Fruit fly (Drosophila melanogaster) whole organism, wandering third instar larva: ENCODE measurements around the gene CG5282.
A peak's percentile ranks its signal among the peaks of the same experiment; 100 is the strongest.

Source experiments
- CG32264 ChIP-seq: fragments of 200-800 bp; sonication (Bioruptor generic); optimal IDR thresholded peaks from 2 replicates; lab custom pipeline; 2016; ENCODE audit warnings: missing biosample characterization, missing genetic modification characterization
- CG9705 ChIP-seq: fragments of 200-800 bp; sonication (Bioruptor generic); optimal IDR thresholded peaks from 2 replicates; lab custom pipeline; 2018; ENCODE audit warnings: missing biosample characterization, mild to moderate bottlenecking, missing genetic modification characterization
- Dfd ChIP-seq: fragments of >200 bp; optimal IDR thresholded peaks from 2 replicates; lab custom pipeline; 2017; ENCODE audit warnings: missing biosample characterization, missing genetic modification characterization
- Dif ChIP-seq: fragments of 200-275, 200-300 bp; sonication (Bioruptor generic); optimal IDR thresholded peaks from 2 replicates; lab custom pipeline; 2018; ENCODE audit warnings: missing biosample characterization, missing genetic modification characterization; ENCODE audit not compliant: partially characterized antibody
- GATAd ChIP-seq: sonication (Bioruptor generic); optimal IDR thresholded peaks from 2 replicates; lab custom pipeline; 2016; ENCODE audit warnings: missing biosample characterization, missing genetic modification characterization
- HLH106 ChIP-seq: fragments of 200-800 bp; optimal IDR thresholded peaks from 3 replicates; lab custom pipeline; 2019; ENCODE audit warnings: missing biosample characterization, mild to moderate bottlenecking, missing genetic modification characterization, moderate library complexity
- Hnf4 ChIP-seq: fragments of 200-800 bp; sonication (Bioruptor generic); optimal IDR thresholded peaks from 2 replicates; lab custom pipeline; 2016; ENCODE audit warnings: missing biosample characterization, mild to moderate bottlenecking, missing genetic modification characterization
- Hr78 ChIP-seq: fragments of >200 bp; optimal IDR thresholded peaks from 2 replicates; lab custom pipeline; 2017; ENCODE audit warnings: missing biosample characterization, missing genetic modification characterization
- Hr83 ChIP-seq: fragments of 200-300 bp; sonication (Bioruptor generic); optimal IDR thresholded peaks from 2 replicates; lab custom pipeline; 2016; ENCODE audit warnings: missing biosample characterization, mild to moderate bottlenecking, missing genetic modification characterization, moderate library complexity; ENCODE audit not compliant: poor library complexity, severe bottlenecking
- Jra ChIP-seq: sonication (Bioruptor generic); optimal IDR thresholded peaks from 2 replicates; lab custom pipeline; 2016; ENCODE audit warnings: missing biosample characterization, missing genetic modification characterization
- Mio ChIP-seq: sonication (Bioruptor generic); optimal IDR thresholded peaks from 2 replicates; lab custom pipeline; 2016; ENCODE audit warnings: missing biosample characterization, missing genetic modification characterization
- Myc ChIP-seq: fragments of >200 bp; optimal IDR thresholded peaks from 2 replicates; lab custom pipeline; 2017
- N ChIP-seq: fragments of >200 bp; optimal IDR thresholded peaks from 2 replicates; lab custom pipeline; 2018; ENCODE audit warnings: missing biosample characterization, missing external identifiers, missing genetic modification characterization
- OdsH ChIP-seq: fragments of 200-800 bp; sonication (Bioruptor generic); optimal IDR thresholded peaks from 2 replicates; lab custom pipeline; 2016; ENCODE audit warnings: missing biosample characterization, mild to moderate bottlenecking, missing genetic modification characterization
- Rel ChIP-seq, 2 experiments: fragments of 200-800 bp; sonication (Bioruptor generic) in 1 of 2; optimal IDR thresholded peaks; 2 replicates in 1 of 2; 3 replicates in 1 of 2; lab custom pipeline; 2016 to 2019; ENCODE audit warnings: mild to moderate bottlenecking in 2 of 2, missing biosample characterization in 2 of 2, missing genetic modification characterization in 2 of 2, moderate library complexity in 1 of 2
- Sp1 ChIP-seq: fragments of 200-800 bp; sonication (Bioruptor generic); optimal IDR thresholded peaks from 3 replicates; lab custom pipeline; 2019; ENCODE audit warnings: missing biosample characterization, mild to moderate bottlenecking, missing genetic modification characterization, moderate library complexity
- Vsx2 ChIP-seq: fragments of 200-300, 225-300 bp; sonication (Bioruptor generic); optimal IDR thresholded peaks from 2 replicates; lab custom pipeline; 2018; ENCODE audit warnings: missing biosample characterization, missing genetic modification characterization; ENCODE audit not compliant: partially characterized antibody
- br ChIP-seq: fragments of 200-800 bp; sonication (Bioruptor generic); optimal IDR thresholded peaks from 2 replicates; lab custom pipeline; 2016; ENCODE audit warnings: missing biosample characterization, missing genetic modification characterization
- brk ChIP-seq: fragments of 200-800 bp; sonication (Bioruptor generic); optimal IDR thresholded peaks from 2 replicates; lab custom pipeline; 2016; ENCODE audit warnings: missing biosample characterization, mild to moderate bottlenecking, missing genetic modification characterization
- dl ChIP-seq, 2 experiments: fragments of 175-275, 200-275 bp in 1 of 2; fragments of 200-275 bp in 1 of 2; sonication (Bioruptor generic); optimal IDR thresholded peaks; lab custom pipeline; 2018; ENCODE audit warnings: mild to moderate bottlenecking in 2 of 2, missing biosample characterization in 2 of 2, missing genetic modification characterization in 2 of 2, moderate library complexity in 2 of 2; ENCODE audit not compliant: partially characterized antibody in 2 of 2, insufficient read depth in 1 of 2
- dmrt93B ChIP-seq: fragments of 200-800 bp; sonication (Bioruptor generic); optimal IDR thresholded peaks from 2 replicates; lab custom pipeline; 2018; ENCODE audit warnings: missing biosample characterization, mild to moderate bottlenecking, missing genetic modification characterization
- dsf ChIP-seq: sonication (Bioruptor generic); optimal IDR thresholded peaks from 2 replicates; lab custom pipeline; 2016; ENCODE audit warnings: missing biosample characterization, missing genetic modification characterization, borderline replicate concordance
- ey ChIP-seq: fragments of 200-800 bp; sonication (Bioruptor generic); optimal IDR thresholded peaks from 2 replicates; lab custom pipeline; 2016; ENCODE audit warnings: missing biosample characterization, missing genetic modification characterization
- foxo ChIP-seq, 2 experiments: fragments of 200-800 bp; sonication (Bioruptor generic); optimal IDR thresholded peaks; 2 replicates in 1 of 2; 3 replicates in 1 of 2; lab custom pipeline; 2016 to 2017; ENCODE audit warnings: missing biosample characterization in 2 of 2, missing genetic modification characterization in 2 of 2
- fru ChIP-seq: fragments of 200-800 bp; sonication (Bioruptor generic); optimal IDR thresholded peaks from 3 replicates; lab custom pipeline; 2016; ENCODE audit warnings: missing biosample characterization, mild to moderate bottlenecking, missing genetic modification characterization
- h ChIP-seq: fragments of 200-800 bp; sonication (Bioruptor generic); optimal IDR thresholded peaks from 3 replicates; lab custom pipeline; 2016; ENCODE audit warnings: missing biosample characterization, mild to moderate bottlenecking, missing genetic modification characterization
- jim ChIP-seq: fragments of 175-275, 200-325 bp; sonication (Bioruptor generic); optimal IDR thresholded peaks from 2 replicates; lab custom pipeline; 2016; ENCODE audit warnings: missing biosample characterization, mild to moderate bottlenecking, missing genetic modification characterization
- lola ChIP-seq: fragments of >200 bp; optimal IDR thresholded peaks from 2 replicates; lab custom pipeline; 2017; ENCODE audit warnings: missing biosample characterization, missing genetic modification characterization
- pan ChIP-seq: fragments of >200 bp; optimal IDR thresholded peaks from 2 replicates; lab custom pipeline; 2017
- psq ChIP-seq: fragments of 200-800 bp; sonication (Bioruptor generic); optimal IDR thresholded peaks from 3 replicates; lab custom pipeline; 2017; ENCODE audit warnings: missing biosample characterization, mild to moderate bottlenecking, missing genetic modification characterization, moderate library complexity
- rgr ChIP-seq: fragments of 200-800 bp; sonication (Bioruptor generic); optimal IDR thresholded peaks from 3 replicates; lab custom pipeline; 2016; ENCODE audit warnings: missing biosample characterization, mild to moderate bottlenecking, missing genetic modification characterization
- sage ChIP-seq: fragments of 200-800 bp; sonication (Bioruptor generic); optimal IDR thresholded peaks from 2 replicates; lab custom pipeline; 2016; ENCODE audit warnings: missing biosample characterization, mild to moderate bottlenecking, missing genetic modification characterization
- sv ChIP-seq: fragments of 200-800 bp; sonication (Bioruptor generic); optimal IDR thresholded peaks from 3 replicates; lab custom pipeline; 2016; ENCODE audit warnings: missing biosample characterization, missing genetic modification characterization
- tai ChIP-seq: sonication (Bioruptor generic); optimal IDR thresholded peaks from 2 replicates; lab custom pipeline; 2016; ENCODE audit warnings: missing biosample characterization, missing genetic modification characterization
- usp ChIP-seq: fragments of >200 bp; optimal IDR thresholded peaks from 2 replicates; lab custom pipeline; 2017; ENCODE audit warnings: missing biosample characterization, missing genetic modification characterization
- woc ChIP-seq: sonication (Bioruptor generic); optimal IDR thresholded peaks from 2 replicates; lab custom pipeline; 2016; ENCODE audit warnings: missing biosample characterization, mild to moderate bottlenecking, missing genetic modification characterization

CG5282 gene

DNA sequence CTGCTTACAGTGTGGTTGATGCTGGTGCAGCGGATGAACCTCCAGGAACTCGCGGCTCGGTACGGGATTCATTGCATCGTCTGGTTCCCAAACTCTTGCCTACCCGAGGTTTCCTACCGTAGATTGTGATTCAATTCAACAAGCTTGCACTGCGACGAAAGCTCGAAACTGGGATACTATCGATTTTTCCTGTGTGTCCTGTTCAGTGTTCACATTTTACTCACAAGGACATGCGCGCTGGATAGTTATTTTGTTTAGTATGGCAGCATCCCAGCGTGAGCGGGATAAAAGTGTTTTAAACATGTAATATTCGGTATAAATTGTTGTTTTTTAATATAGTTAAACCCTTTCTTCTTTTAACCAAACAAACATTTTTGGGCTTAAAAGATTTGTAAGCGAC, at the start of gene CG5282:
Gene CG5282 (minus strand): TSS at position 184 of the 400 bp plus-strand sequence.
- TF ChIP-seq Dif (GFP tag; lab: Kevin White, UChicago) (no peak), dsf (GFP tag; lab: Kevin White, UChicago) (no peak), dmrt93B (no peak), Hr78 (GFP tag; lab: Kevin White, UChicago) (no peak), pan (lab: Kevin White, UChicago) (no peak), Dfd (GFP tag; lab: Kevin White, UChicago) (no peak)

DNA sequence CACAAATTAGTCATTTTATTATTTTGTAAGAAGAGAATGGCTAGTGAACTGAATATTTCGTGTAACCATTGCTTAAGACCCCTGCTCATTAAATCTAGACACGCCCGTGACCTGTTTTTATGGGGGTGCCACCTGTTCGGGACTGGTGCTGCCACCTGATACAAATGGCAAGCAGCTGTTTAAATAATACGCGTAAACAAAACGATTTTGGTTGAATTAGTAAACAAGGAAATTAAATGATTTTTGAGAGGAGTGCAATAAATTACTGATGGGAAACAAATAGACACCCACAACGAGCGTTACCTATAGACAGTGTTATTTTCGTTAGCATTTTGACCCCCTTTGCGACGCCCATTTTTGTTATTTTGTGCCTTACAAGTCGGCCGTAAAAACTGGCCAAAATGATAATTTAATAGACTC, 48.9 kb upstream of the CG5282 start:
- TF ChIP-seq pan (lab: Kevin White, UChicago) (no peak), sv (GFP tag; lab: Kevin White, UChicago) (peak; percentile 84), woc (GFP tag; lab: Kevin White, UChicago) (peak; percentile 82), N (GFP tag; lab: Kevin White, UChicago) (no peak), Vsx2 (GFP tag; lab: Kevin White, UChicago) (no peak), HLH106 (peak; percentile 86), Myc (lab: Kevin White, UChicago) (no peak), GATAd (GFP tag; lab: Kevin White, UChicago) (peak; percentile 82), Dif (GFP tag; lab: Kevin White, UChicago) (no peak), Sp1 (GFP tag; lab: Kevin White, UChicago) (peak; percentile 87), lola (GFP tag; lab: Kevin White, UChicago) (no peak), rgr (peak; percentile 92), h (peak; percentile 91), dmrt93B (peak; percentile 68), Rel (GFP tag; optimal IDR thresholded peaks at IDR 0.05; lab: Kevin White, UChicago) (peak; percentile 19), Rel (tag; optimal IDR thresholded peaks at IDR 0.05; lab: Kevin White, UChicago) (peak; percentile 75), CG32264 (GFP tag; lab: Kevin White, UChicago) (peak; percentile 67), OdsH (peak; percentile 88), Jra (GFP tag; lab: Kevin White, UChicago) (peak; percentile 83), fru (GFP tag; lab: Kevin White, UChicago) (peak; percentile 83), Mio (GFP tag; lab: Kevin White, UChicago) (peak; percentile 2), Hr78 (GFP tag; lab: Kevin White, UChicago) (no peak), Hr83 (peak; percentile 99), usp (GFP tag; lab: Kevin White, UChicago) (no peak), jim (GFP tag; lab: Kevin White, UChicago) (peak; percentile 56), tai (GFP tag; lab: Kevin White, UChicago) (peak; percentile 92), ey (GFP tag; lab: Kevin White, UChicago) (peak; percentile 85), dsf (GFP tag; lab: Kevin White, UChicago) (peak; percentile 53), sage (GFP tag; lab: Kevin White, UChicago) (peak; percentile 71), CG9705 (peak; percentile 76), Hnf4 (GFP tag; lab: Kevin White, UChicago) (peak; percentile 93), dl (GFP tag; optimal IDR thresholded peaks at IDR 0.05; lab: Kevin White, UChicago; ENCODE audit: insufficient read depth in 1 of 2, partially characterized antibody in 2 of 2) (no peak), foxo (GFP tag; optimal IDR thresholded peaks at IDR 0.05; lab: Kevin White, UChicago) (peak; percentile 54 to 96), Dfd (GFP tag; lab: Kevin White, UChicago) (no peak), brk (GFP tag; lab: Kevin White, UChicago) (peak; percentile 88), psq (peak; percentile 86), br (GFP tag; lab: Kevin White, UChicago) (peak; percentile 86)

DNA sequence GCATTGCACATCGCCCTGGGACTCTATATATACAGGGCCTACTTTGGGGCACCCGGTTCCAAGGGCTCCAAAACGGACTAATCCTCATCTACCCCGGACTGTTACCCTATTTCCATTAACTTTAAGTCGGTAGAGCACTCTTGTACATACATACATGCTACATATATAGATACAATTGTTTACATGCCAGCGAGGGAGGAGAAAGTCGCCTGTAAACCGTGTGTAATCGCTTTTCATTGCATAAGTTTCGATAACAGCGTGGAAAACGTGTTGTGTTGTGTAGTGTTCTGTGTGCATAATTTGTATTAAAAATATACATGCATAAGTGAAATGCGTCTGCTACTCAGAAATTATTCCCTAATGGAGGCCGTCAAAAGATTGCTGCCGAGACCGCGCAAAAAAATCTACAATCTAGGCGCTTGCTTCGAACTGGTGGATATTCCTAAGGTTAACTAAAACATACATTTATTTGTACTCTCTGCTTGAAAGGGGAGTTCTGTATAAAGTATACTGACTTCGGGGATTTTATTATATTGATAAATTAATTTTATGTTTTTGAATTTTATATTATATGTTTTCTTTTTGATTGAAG, 48.4 kb upstream of the CG5282 start, which contains the start of gene isoQC:
Gene isoQC (plus strand): TSS at position 270 of the 592 bp plus-strand sequence.
- TF ChIP-seq Mio (GFP tag; lab: Kevin White, UChicago) (no peak), Myc (lab: Kevin White, UChicago) (no peak), Dif (GFP tag; lab: Kevin White, UChicago) (no peak), HLH106 (no peak), pan (lab: Kevin White, UChicago) (no peak)
